Worm (Caenorhabditis elegans) whole organism, late embryonic: ENCODE results near the gene F57G8.7.
A peak's percentile ranks its signal among the peaks of the same experiment; 100 is the strongest.

ENCODE experiments used
- C38D4.7 ChIP-seq: fragments of 200-800 bp; sonication (Bioruptor generic); optimal IDR thresholded peaks from 2 replicates; lab custom pipeline; 2018; ENCODE audit warnings: mild to moderate bottlenecking, missing genetic modification characterization, moderate library complexity, missing compliant biosample characterization
- K02D7.2 ChIP-seq: sonication (generic microtip); optimal IDR thresholded peaks from 2 replicates; lab custom pipeline; 2017; ENCODE audit warnings: mild to moderate bottlenecking, missing genetic modification characterization, missing compliant biosample characterization
- K09A11.1 ChIP-seq: sonication (generic microtip); optimal IDR thresholded peaks from 2 replicates; lab custom pipeline; 2017; ENCODE audit warnings: antibody characterized with exemption, mild to moderate bottlenecking, missing genetic modification characterization, missing compliant biosample characterization; ENCODE audit not compliant: insufficient read depth
- T23F11.4 ChIP-seq: fragments of 200-800 bp; sonication (Bioruptor generic); optimal IDR thresholded peaks from 2 replicates; lab custom pipeline; 2018; ENCODE audit warnings: mild to moderate bottlenecking, missing genetic modification characterization, missing compliant biosample characterization
- Y22D7AL.16 ChIP-seq: sonication (generic microtip); optimal IDR thresholded peaks from 2 replicates; lab custom pipeline; 2016; ENCODE audit warnings: missing genetic modification characterization, missing compliant biosample characterization
- ahr-1 ChIP-seq: sonication (generic microtip); optimal IDR thresholded peaks from 2 replicates; lab custom pipeline; 2016; ENCODE audit warnings: missing genetic modification characterization, missing compliant biosample characterization
- ama-1 ChIP-seq: fragments of 150-350 bp; optimal IDR thresholded peaks from 2 replicates; lab custom pipeline; 2014
- ceh-18 ChIP-seq: sonication (generic microtip); optimal IDR thresholded peaks from 2 replicates; lab custom pipeline; 2016; ENCODE audit warnings: missing genetic modification characterization, missing compliant biosample characterization
- ceh-19 ChIP-seq: fragments of 200-800 bp; sonication (Bioruptor generic); optimal IDR thresholded peaks from 2 replicates; lab custom pipeline; 2018; ENCODE audit warnings: mild to moderate bottlenecking, missing genetic modification characterization, missing compliant biosample characterization
- ceh-2 ChIP-seq: sonication (generic microtip); optimal IDR thresholded peaks from 2 replicates; lab custom pipeline; 2016; ENCODE audit warnings: missing genotype, missing genetic modification characterization, missing compliant biosample characterization
- ceh-30 ChIP-seq: fragments of 150-350 bp; optimal IDR thresholded peaks from 2 replicates; lab custom pipeline; 2014; ENCODE audit warnings: missing biosample characterization, missing genetic modification characterization
- ceh-31 ChIP-seq: sonication (generic microtip); optimal IDR thresholded peaks from 2 replicates; lab custom pipeline; 2016; ENCODE audit warnings: missing genetic modification characterization, missing compliant biosample characterization
- ceh-34 ChIP-seq: sonication (generic microtip); optimal IDR thresholded peaks from 2 replicates; lab custom pipeline; 2016; ENCODE audit warnings: mild to moderate bottlenecking, missing genetic modification characterization, missing compliant biosample characterization
- ceh-45 ChIP-seq: fragments of 200-800 bp; sonication (Bioruptor generic); IDR thresholded peaks from 2 replicates; pipeline ENCODE4 v1.3.6; 2022; ENCODE audit warnings: missing genetic modification reagents, missing genetic modification characterization, missing compliant biosample characterization
- ceh-48 ChIP-seq: sonication (generic microtip); optimal IDR thresholded peaks from 2 replicates; lab custom pipeline; 2016; ENCODE audit warnings: missing genetic modification characterization, inconsistent platforms, missing compliant biosample characterization
- ceh-9 ChIP-seq: sonication (generic microtip); optimal IDR thresholded peaks from 2 replicates; lab custom pipeline; 2016; ENCODE audit warnings: mild to moderate bottlenecking, missing genetic modification characterization, inconsistent platforms, missing compliant biosample characterization
- dmd-4 ChIP-seq: sonication (generic microtip); optimal IDR thresholded peaks from 2 replicates; lab custom pipeline; 2016; ENCODE audit warnings: borderline replicate concordance, missing genetic modification characterization, missing compliant biosample characterization
- elt-2 ChIP-seq: sonication (generic microtip); optimal IDR thresholded peaks from 2 replicates; lab custom pipeline; 2016; ENCODE audit warnings: missing genetic modification reagents, missing genetic modification characterization, missing compliant biosample characterization
- elt-4 ChIP-seq: sonication (generic microtip); optimal IDR thresholded peaks from 2 replicates; lab custom pipeline; 2016; ENCODE audit warnings: missing genetic modification characterization, missing compliant biosample characterization
- ets-4 ChIP-seq: sonication (generic microtip); optimal IDR thresholded peaks from 2 replicates; lab custom pipeline; 2016; ENCODE audit warnings: missing genetic modification characterization, missing compliant biosample characterization
- eyg-1 ChIP-seq: sonication (generic microtip); optimal IDR thresholded peaks from 2 replicates; lab custom pipeline; 2016; ENCODE audit warnings: missing genotype, missing genetic modification characterization, missing compliant biosample characterization
- gmeb-2 ChIP-seq: sonication (generic microtip); optimal IDR thresholded peaks from 2 replicates; lab custom pipeline; 2016; ENCODE audit warnings: missing genetic modification characterization, inconsistent platforms, missing compliant biosample characterization
- hlh-30 ChIP-seq: sonication (generic microtip); optimal IDR thresholded peaks from 2 replicates; lab custom pipeline; 2017; ENCODE audit warnings: antibody characterized with exemption, missing genetic modification characterization, missing compliant biosample characterization; ENCODE audit not compliant: insufficient read depth
- hlh-6 ChIP-seq: sonication (generic microtip); optimal IDR thresholded peaks from 2 replicates; lab custom pipeline; 2016; ENCODE audit warnings: missing genotype, missing genetic modification characterization, missing compliant biosample characterization
- hlh-8 ChIP-seq: sonication (generic microtip); optimal IDR thresholded peaks from 2 replicates; lab custom pipeline; 2016; ENCODE audit warnings: missing genotype, missing genetic modification characterization, missing compliant biosample characterization
- lin-11 ChIP-seq: fragments of 200-800 bp; sonication (Bioruptor generic); optimal IDR thresholded peaks from 2 replicates; lab custom pipeline; 2018; ENCODE audit warnings: mild to moderate bottlenecking, missing genetic modification characterization, missing compliant biosample characterization
- madf-2 ChIP-seq: sonication (generic microtip); optimal IDR thresholded peaks from 2 replicates; lab custom pipeline; 2017; ENCODE audit warnings: missing genetic modification characterization, missing compliant biosample characterization
- nfya-1 ChIP-seq: sonication (generic microtip); optimal IDR thresholded peaks from 2 replicates; lab custom pipeline; 2017; ENCODE audit warnings: missing genetic modification characterization, mild to moderate bottlenecking, missing compliant biosample characterization, antibody characterized with exemption, moderate library complexity
- nhr-11 ChIP-seq: fragments of 150-350 bp; optimal IDR thresholded peaks from 2 replicates; lab custom pipeline; 2014; ENCODE audit warnings: missing biosample characterization, missing genetic modification characterization
- pha-4 ChIP-seq: fragments of 150-350 bp; optimal IDR thresholded peaks from 2 replicates; lab custom pipeline; 2018; ENCODE audit warnings: missing biosample characterization, missing genetic modification reagents, missing genetic modification characterization
- pqm-1 ChIP-seq: sonication (generic microtip); optimal IDR thresholded peaks from 2 replicates; lab custom pipeline; 2016; ENCODE audit warnings: missing genetic modification characterization, missing compliant biosample characterization
- pros-1 ChIP-seq: fragments of 150-350 bp; optimal IDR thresholded peaks from 2 replicates; lab custom pipeline; 2014; ENCODE audit warnings: missing biosample characterization, missing genetic modification reagents, missing genetic modification characterization
- ref-2 ChIP-seq: sonication (generic microtip); optimal IDR thresholded peaks from 2 replicates; lab custom pipeline; 2016; ENCODE audit warnings: missing genetic modification characterization, missing compliant biosample characterization
- rnt-1 ChIP-seq: sonication (generic microtip); optimal IDR thresholded peaks from 2 replicates; lab custom pipeline; 2016; ENCODE audit warnings: missing genetic modification characterization, missing compliant biosample characterization
- sox-2 ChIP-seq: fragments of 200-800 bp; sonication (Bioruptor generic); IDR thresholded peaks from 2 replicates; pipeline ENCODE4 v1.3.6; 2022; ENCODE audit warnings: missing genetic modification reagents, missing genetic modification characterization, missing compliant biosample characterization
- tbx-2 ChIP-seq: sonication (generic microtip); optimal IDR thresholded peaks from 2 replicates; lab custom pipeline; 2016; ENCODE audit warnings: missing genetic modification characterization, missing compliant biosample characterization
- tbx-7 ChIP-seq: sonication (generic microtip); optimal IDR thresholded peaks from 2 replicates; lab custom pipeline; 2016; ENCODE audit warnings: missing genotype, missing genetic modification characterization, missing compliant biosample characterization
- ttx-3 ChIP-seq: sonication (generic microtip); optimal IDR thresholded peaks from 2 replicates; lab custom pipeline; 2016; ENCODE audit warnings: missing genetic modification reagents, missing genetic modification characterization, missing compliant biosample characterization
- unc-3 ChIP-seq, 2 experiments: fragments of 200-800 bp in 1 of 2; sonication (Bioruptor generic) in 1 of 2; sonication (generic microtip) in 1 of 2; conservative IDR thresholded peaks in 1 of 2; optimal IDR thresholded peaks in 1 of 2; 2 replicates each; pipeline versions ENCODE4 v1.3.6 to Lab custom; 2016 to 2022; ENCODE audit warnings: missing compliant biosample characterization in 2 of 2, missing genetic modification characterization in 2 of 2, missing genetic modification reagents in 1 of 2
- unc-42 ChIP-seq: sonication (generic microtip); optimal IDR thresholded peaks from 2 replicates; lab custom pipeline; 2016; ENCODE audit warnings: missing genotype, missing genetic modification characterization, missing compliant biosample characterization
- unc-55 ChIP-seq: sonication (generic microtip); optimal IDR thresholded peaks from 2 replicates; lab custom pipeline; 2017; ENCODE audit warnings: missing biosample characterization, missing genetic modification reagents, missing genetic modification characterization
- unc-86 ChIP-seq: sonication (generic microtip); optimal IDR thresholded peaks from 2 replicates; lab custom pipeline; 2016; ENCODE audit warnings: missing genetic modification characterization, missing compliant biosample characterization
- zip-5 ChIP-seq: sonication (generic microtip); optimal IDR thresholded peaks from 2 replicates; lab custom pipeline; 2016; ENCODE audit warnings: missing genetic modification characterization, missing compliant biosample characterization

The F57G8.7 gene

DNA sequence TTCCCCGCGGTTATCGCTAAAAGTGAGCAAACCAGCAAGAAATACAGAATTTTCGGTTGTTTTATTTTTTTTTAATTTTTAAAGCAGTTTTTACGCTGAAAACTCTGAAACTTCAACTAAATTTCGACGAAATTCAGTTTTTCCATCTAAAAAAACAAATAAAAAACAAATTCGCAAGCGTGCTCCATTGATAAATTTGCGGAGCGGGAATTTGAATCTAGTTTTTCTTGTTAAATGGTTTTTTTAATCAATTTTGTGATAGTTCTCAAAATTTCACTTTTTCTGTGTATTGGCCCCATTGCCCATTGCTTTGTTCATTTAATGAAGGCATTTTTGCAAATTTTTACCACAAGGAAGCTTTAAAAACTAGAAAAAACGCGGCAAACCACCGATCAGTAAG lies 27.8 kb downstream of the F57G8.7 start:
- TF ChIP-seq ceh-18 (no peak), ceh-30 (no peak), T23F11.4 (GFP tag; lab: Kevin White, UChicago) (no peak), ahr-1 (tag; lab: Kevin White, UChicago) (no peak), unc-42 (tag; lab: Kevin White, UChicago) (no peak), pros-1 (no peak), tbx-2 (tag; lab: Kevin White, UChicago) (no peak), zip-5 (no peak), pqm-1 (tag; lab: Kevin White, UChicago) (no peak), unc-55 (GFP tag; lab: Kevin White, UChicago) (no peak), unc-86 (tag; lab: Kevin White, UChicago) (no peak), ceh-9 (tag; lab: Kevin White, UChicago) (no peak), sox-2 (GFP tag; lab: Robert Waterston, UW) (no peak), ets-4 (tag; lab: Kevin White, UChicago) (no peak), eyg-1 (tag; lab: Kevin White, UChicago) (no peak), unc-3 (GFP tag; conservative IDR thresholded peaks at IDR 0.05; lab: Robert Waterston, UW) (no peak), unc-3 (tag; optimal IDR thresholded peaks at IDR 0.05; lab: Kevin White, UChicago) (no peak), C38D4.7 (GFP tag; lab: Kevin White, UChicago) (no peak), hlh-30 (tag; lab: Kevin White, UChicago) (no peak), hlh-8 (tag; lab: Kevin White, UChicago) (no peak)

DNA sequence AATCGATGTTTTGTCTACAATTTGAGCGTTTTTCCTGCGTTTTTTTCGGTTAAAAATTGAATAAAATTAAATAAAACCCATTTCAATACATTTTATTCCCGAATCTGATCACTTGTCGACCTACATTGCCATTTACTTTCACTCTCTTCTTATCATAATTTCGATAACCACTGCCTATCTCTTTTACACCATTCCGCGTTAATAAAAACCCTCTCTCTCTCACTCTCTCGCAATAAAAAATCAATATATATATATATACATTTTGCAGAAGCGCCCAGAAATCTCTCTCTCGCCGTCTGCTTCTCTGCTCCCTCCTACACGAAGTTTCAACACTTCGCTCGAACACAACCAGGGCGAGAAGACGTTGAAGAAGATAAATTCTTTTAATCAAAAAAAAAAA lies 28.3 kb downstream of the F57G8.7 start, which contains the start of gene pptr-1:
Gene pptr-1 (plus strand): TSS at position 269 of the 400 bp plus-strand sequence.
- TF ChIP-seq ref-2 (no peak), pha-4 (no peak), elt-2 (tag; lab: Kevin White, UChicago) (peak; percentile 65), tbx-2 (tag; lab: Kevin White, UChicago) (no peak), ceh-48 (tag; lab: Kevin White, UChicago) (peak; percentile 1), ceh-34 (tag; lab: Kevin White, UChicago) (no peak), Y22D7AL.16 (tag; lab: Kevin White, UChicago) (no peak), gmeb-2 (tag; lab: Kevin White, UChicago) (no peak), ttx-3 (no peak), rnt-1 (tag; lab: Kevin White, UChicago) (no peak), dmd-4 (tag; lab: Kevin White, UChicago) (no peak)

DNA sequence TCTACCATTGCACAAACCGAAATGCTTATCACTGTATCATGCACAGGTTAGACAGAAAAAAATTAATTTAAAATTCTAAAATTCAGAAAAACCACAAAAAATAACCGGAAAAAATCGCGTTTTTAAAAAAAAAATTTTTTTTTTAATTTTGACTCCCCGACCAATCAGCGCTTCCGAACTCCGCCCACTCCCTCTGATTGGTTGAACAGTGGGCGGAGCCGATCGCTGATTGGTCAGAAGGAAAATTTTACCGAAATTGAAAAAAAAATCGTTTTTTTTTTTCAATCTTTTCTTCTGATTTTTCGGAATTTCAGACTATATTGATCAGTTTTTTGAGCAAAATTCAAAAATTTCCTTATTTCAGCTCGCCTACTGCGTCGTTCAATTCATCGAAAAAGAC lies 32.4 kb downstream of the F57G8.7 start:
- TF ChIP-seq eyg-1 (tag; lab: Kevin White, UChicago): no peak
- TF ChIP-seq nfya-1 (tag; lab: Kevin White, UChicago): peak; percentile 99

DNA sequence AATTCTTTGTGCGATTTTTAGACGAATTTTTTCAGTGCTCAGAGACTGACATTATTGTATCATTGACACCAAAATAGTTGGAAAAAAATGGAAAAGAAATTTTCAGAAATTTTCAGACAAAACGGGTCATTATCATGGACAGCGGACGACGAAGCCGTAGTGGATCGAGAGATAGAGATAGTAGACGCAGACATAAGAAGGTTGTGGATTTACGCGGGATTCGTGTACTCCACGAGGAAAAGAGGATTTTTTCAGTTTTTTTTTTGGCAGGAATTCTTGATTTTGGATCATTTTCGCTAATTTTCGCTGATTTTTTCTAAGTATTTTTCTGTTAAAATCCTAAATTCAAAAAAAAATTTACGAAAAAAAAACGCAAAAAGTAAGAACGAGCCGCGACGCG lies 38.6 kb downstream of the F57G8.7 start, which contains the start of gene W08G11.3:
Gene W08G11.3 (plus strand): TSS at position 107 of the 400 bp plus-strand sequence.
- peak; percentile 53 for TF ChIP-seq ama-1 (lab: Kevin White, UChicago)
- no peak for TF ChIP-seq tbx-7

DNA sequence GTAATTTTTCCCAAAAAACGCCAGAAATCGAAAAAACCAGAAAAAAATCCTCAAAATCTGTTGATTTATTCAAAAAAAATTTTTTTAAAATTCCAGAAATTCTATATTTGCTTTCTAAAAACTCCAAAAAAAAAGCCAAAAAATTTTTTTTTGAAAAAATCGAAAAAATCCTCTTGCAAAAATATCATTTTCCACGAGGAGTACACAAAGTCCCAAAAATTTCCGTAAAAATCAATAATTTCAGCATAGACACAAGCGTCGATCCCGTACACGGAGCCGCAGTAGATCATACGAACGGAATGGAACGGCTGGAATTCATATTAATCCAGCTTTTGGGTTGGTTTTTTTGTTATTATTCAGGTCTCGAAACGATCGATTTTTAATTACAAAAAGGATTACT lies 39.2 kb downstream of the F57G8.7 start:
- TF ChIP-seq ceh-2 (tag; lab: Kevin White, UChicago) (no peak), K09A11.1 (no peak), ceh-31 (tag; lab: Kevin White, UChicago) (no peak), K02D7.2 (tag; lab: Kevin White, UChicago) (no peak), ceh-19 (GFP tag; lab: Kevin White, UChicago) (no peak), hlh-6 (tag; lab: Kevin White, UChicago) (no peak), lin-11 (no peak), elt-4 (tag; lab: Kevin White, UChicago) (no peak), rnt-1 (tag; lab: Kevin White, UChicago) (no peak), ceh-45 (GFP tag; lab: Robert Waterston, UW) (no peak), nhr-11 (tag; lab: Kevin White, UChicago) (no peak), sox-2 (GFP tag; lab: Robert Waterston, UW) (no peak), unc-42 (tag; lab: Kevin White, UChicago) (no peak), ref-2 (no peak), T23F11.4 (GFP tag; lab: Kevin White, UChicago) (no peak), tbx-2 (tag; lab: Kevin White, UChicago) (no peak), ets-4 (tag; lab: Kevin White, UChicago) (no peak), ttx-3 (no peak), hlh-8 (tag; lab: Kevin White, UChicago) (no peak), madf-2 (tag; lab: Kevin White, UChicago) (no peak)
- TF ChIP-seq, all 69 proteins: peak for 0
